Worm (Caenorhabditis elegans): ENCODE results near the gene cft-1.

Gene cft-1

ce11 chrV:5538500-5538899 is at the start of gene cft-1:
cft-1 (plus strand) TSS chrV:5538800.
- TF ChIP-seq hmg-4 (GFP tag; optimal IDR thresholded peaks at IDR 0.05) = no peak
- no peak for TF ChIP-seq hnd-1 (tag; optimal IDR thresholded peaks at IDR 0.05)
- TF ChIP-seq ets-7 (tag; optimal IDR thresholded peaks at IDR 0.05) = no peak
- TF ChIP-seq tra-4 (tag; optimal IDR thresholded peaks at IDR 0.05) = no peak
- no peak for TF ChIP-seq flt-1 (GFP tag; IDR thresholded peaks at IDR 0.05)
- no peak for TF ChIP-seq scrt-1 (GFP tag; IDR thresholded peaks at IDR 0.05)
- TF ChIP-seq ceh-13 (GFP tag; optimal IDR thresholded peaks at IDR 0.05) = no peak
- no peak for TF ChIP-seq tbx-11 (GFP tag; IDR thresholded peaks at IDR 0.05)

DNA sequence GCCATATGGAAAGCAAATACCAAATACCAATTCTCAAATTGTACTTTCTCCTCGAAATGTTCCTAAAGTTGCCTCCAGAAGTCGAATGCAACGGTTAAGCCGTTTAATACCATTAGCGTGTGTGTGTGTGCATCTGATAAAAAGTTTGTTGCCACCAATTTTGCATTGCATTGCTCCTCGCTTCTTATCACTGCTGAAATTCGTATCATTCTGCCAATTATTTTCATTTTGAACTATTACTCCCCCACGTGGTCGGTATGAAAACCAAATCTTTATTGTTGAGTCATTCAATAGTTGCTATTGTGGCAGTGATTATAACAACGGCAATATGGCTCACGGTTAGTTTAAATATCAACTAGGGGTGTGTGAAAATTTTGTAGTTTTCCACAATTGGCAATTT is 48.4 kb upstream of the cft-1 start, which contains the start of gene T05C3.6:
T05C3.6 (plus strand) TSS at position 241 of the 400 bp plus-strand sequence.
- TF ChIP-seq hmbx-1 (tag; optimal IDR thresholded peaks at IDR 0.05) (no peak), pes-1 (GFP tag; IDR thresholded peaks at IDR 0.05) (no peak)

- TF ChIP-seq ama-1 (optimal IDR thresholded peaks at IDR 0.05) (no peak), hmbx-1 (tag; optimal IDR thresholded peaks at IDR 0.05) (no peak), F13C5.2 (tag; optimal IDR thresholded peaks at IDR 0.05) (no peak), flt-1 (GFP tag; IDR thresholded peaks at IDR 0.05) (no peak), tbx-37 (GFP tag; conservative IDR thresholded peaks at IDR 0.05) (no peak), aly-1 (tag; optimal IDR thresholded peaks at IDR 0.05) (no peak), ceh-36 (tag; optimal IDR thresholded peaks at IDR 0.05) (no peak), tbx-11 (GFP tag; IDR thresholded peaks at IDR 0.05) (no peak), B0310.2 (tag; optimal IDR thresholded peaks at IDR 0.05) (no peak), pes-1 (GFP tag; IDR thresholded peaks at IDR 0.05) (no peak)
Measured at ce11 chrV:5493447-5493846, 45.2 kb upstream of the cft-1 start, which contains the start of gene T05C3.2. T05C3.2 (plus strand) TSS chrV:5493747.

- TF ChIP-seq sea-1 (GFP tag; conservative IDR thresholded peaks at IDR 0.05) (no peak), F13C5.2 (tag; optimal IDR thresholded peaks at IDR 0.05) (no peak), B0310.2 (tag; optimal IDR thresholded peaks at IDR 0.05) (no peak), ets-7 (tag; optimal IDR thresholded peaks at IDR 0.05) (no peak), tbx-11 (GFP tag; IDR thresholded peaks at IDR 0.05) (no peak), ama-1 (optimal IDR thresholded peaks at IDR 0.05) (no peak), tbx-37 (GFP tag; conservative IDR thresholded peaks at IDR 0.05) (no peak), hnd-1 (tag; optimal IDR thresholded peaks at IDR 0.05) (no peak), pes-1 (GFP tag; IDR thresholded peaks at IDR 0.05) (no peak), tra-4 (tag; optimal IDR thresholded peaks at IDR 0.05) (no peak), hmbx-1 (tag; optimal IDR thresholded peaks at IDR 0.05) (no peak), hmg-4 (GFP tag; optimal IDR thresholded peaks at IDR 0.05) (no peak), aly-1 (tag; optimal IDR thresholded peaks at IDR 0.05) (no peak), flt-1 (GFP tag; IDR thresholded peaks at IDR 0.05) (no peak), ceh-36 (tag; optimal IDR thresholded peaks at IDR 0.05) (no peak), scrt-1 (GFP tag; IDR thresholded peaks at IDR 0.05) (no peak), ceh-13 (GFP tag; optimal IDR thresholded peaks at IDR 0.05) (no peak)
Measured at ce11 chrV:5499475-5499874, 39.1 kb upstream of the cft-1 start.

DNA sequence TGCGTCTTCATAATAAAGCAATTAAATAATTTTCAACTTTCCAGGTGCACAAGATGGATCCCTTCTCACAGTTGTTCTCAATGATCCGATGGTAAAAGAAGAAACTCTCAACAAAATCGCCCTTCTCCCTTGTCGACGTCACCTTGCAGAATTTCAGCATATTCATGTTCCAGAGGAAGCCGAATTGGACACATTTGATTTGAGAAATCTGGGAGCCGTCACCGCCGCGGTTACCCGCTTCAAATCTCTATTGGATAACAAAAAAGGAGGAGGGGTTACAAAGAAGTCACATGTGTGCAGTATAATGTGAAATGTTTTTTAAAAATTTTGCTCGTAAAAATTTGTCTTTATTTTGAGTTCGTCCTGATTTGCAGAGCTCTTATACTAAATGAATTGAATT is 35.9 kb upstream of the cft-1 start:
- TF ChIP-seq ceh-13 (GFP tag; optimal IDR thresholded peaks at IDR 0.05) (no peak), hnd-1 (tag; optimal IDR thresholded peaks at IDR 0.05) (no peak)

- no peak for TF ChIP-seq ceh-13 (GFP tag; optimal IDR thresholded peaks at IDR 0.05)
- TF ChIP-seq scrt-1 (GFP tag; IDR thresholded peaks at IDR 0.05) = no peak
- no peak for TF ChIP-seq ets-7 (tag; optimal IDR thresholded peaks at IDR 0.05)
- no peak for TF ChIP-seq hmbx-1 (tag; optimal IDR thresholded peaks at IDR 0.05)
- TF ChIP-seq F13C5.2 (tag; optimal IDR thresholded peaks at IDR 0.05) = no peak
- TF ChIP-seq tbx-11 (GFP tag; IDR thresholded peaks at IDR 0.05) = no peak
- TF ChIP-seq tbx-37 (GFP tag; conservative IDR thresholded peaks at IDR 0.05) = no peak
- no peak for TF ChIP-seq flt-1 (GFP tag; IDR thresholded peaks at IDR 0.05)
- TF ChIP-seq hmg-4 (GFP tag; optimal IDR thresholded peaks at IDR 0.05) = no peak
- no peak for TF ChIP-seq ceh-36 (tag; optimal IDR thresholded peaks at IDR 0.05)
- TF ChIP-seq aly-1 (tag; optimal IDR thresholded peaks at IDR 0.05) = no peak
- no peak for TF ChIP-seq hnd-1 (tag; optimal IDR thresholded peaks at IDR 0.05)
- no peak for TF ChIP-seq tra-4 (tag; optimal IDR thresholded peaks at IDR 0.05)
- no peak for TF ChIP-seq B0310.2 (tag; optimal IDR thresholded peaks at IDR 0.05)
- no peak for TF ChIP-seq ama-1 (optimal IDR thresholded peaks at IDR 0.05)
- TF ChIP-seq pes-1 (GFP tag; IDR thresholded peaks at IDR 0.05) = no peak
- TF ChIP-seq sea-1 (GFP tag; conservative IDR thresholded peaks at IDR 0.05) = no peak
Measured at ce11 chrV:5504295-5504694, 34.3 kb upstream of the cft-1 start.

DNA sequence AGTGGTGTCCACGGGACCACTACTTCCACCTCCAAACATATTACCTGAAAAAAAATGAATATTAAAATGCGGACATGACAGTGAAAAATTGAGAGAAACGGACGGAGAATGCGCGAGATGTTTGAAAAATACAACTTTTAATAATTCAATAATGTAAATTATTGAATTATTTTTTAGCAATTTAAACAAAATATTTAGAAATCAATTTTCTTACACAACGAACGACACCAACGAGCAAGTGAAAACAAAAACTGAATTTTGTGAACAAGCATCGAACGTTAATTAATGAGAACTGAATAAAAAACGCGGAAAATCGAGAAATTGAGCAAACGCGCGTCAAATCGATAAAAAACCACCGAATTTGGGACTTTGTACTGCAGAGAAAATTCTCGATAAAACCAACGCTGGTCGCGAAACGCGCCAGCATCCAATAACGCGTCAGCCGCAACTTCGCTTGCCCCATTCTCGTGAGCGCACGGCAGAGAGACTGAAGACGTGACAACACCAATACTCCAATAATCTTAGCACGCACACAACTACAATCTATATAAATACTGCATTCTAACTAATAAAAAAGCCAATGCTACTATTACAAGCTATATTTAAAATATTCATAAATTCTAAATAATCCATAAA is 33.7 kb upstream of the cft-1 start, which contains the start of the genes dnj-19 and nhr-47:
dnj-19 (minus strand) TSS at position 51 of the 636 bp plus-strand sequence.
nhr-47 (plus strand) TSS at position 447 of the 636 bp plus-strand sequence.
- TF ChIP-seq sea-1 (GFP tag; conservative IDR thresholded peaks at IDR 0.05) = 0 out of 2 replicates have a peak, but pooled peaks have one; percentile 9
- no peak for TF ChIP-seq B0310.2 (tag; optimal IDR thresholded peaks at IDR 0.05)
- peak; percentile 66; the same call in 1 of the 2 replicates for TF ChIP-seq tbx-37 (GFP tag; conservative IDR thresholded peaks at IDR 0.05)
- peak; percentile 47; the same call in 1 of the 2 replicates for TF ChIP-seq tbx-11 (GFP tag; IDR thresholded peaks at IDR 0.05)
- TF ChIP-seq flt-1 (GFP tag; IDR thresholded peaks at IDR 0.05) = peak; percentile 49; the same call in 1 of the 2 replicates
- peak; percentile 67 for TF ChIP-seq hmg-4 (GFP tag; optimal IDR thresholded peaks at IDR 0.05)
- no peak for TF ChIP-seq hmbx-1 (tag; optimal IDR thresholded peaks at IDR 0.05)
- peak; percentile 78 for TF ChIP-seq F13C5.2 (tag; optimal IDR thresholded peaks at IDR 0.05)
- no peak for TF ChIP-seq hnd-1 (tag; optimal IDR thresholded peaks at IDR 0.05)
- peak; percentile 15 for TF ChIP-seq ceh-36 (tag; optimal IDR thresholded peaks at IDR 0.05)
- TF ChIP-seq ama-1 (optimal IDR thresholded peaks at IDR 0.05) = no peak
- TF ChIP-seq scrt-1 (GFP tag; IDR thresholded peaks at IDR 0.05) = 0 out of 2 replicates have a peak, but pooled peaks have one; percentile 34
- TF ChIP-seq aly-1 (tag; optimal IDR thresholded peaks at IDR 0.05) = no peak
- TF ChIP-seq tra-4 (tag; optimal IDR thresholded peaks at IDR 0.05) = peak; percentile 9
- TF ChIP-seq pes-1 (GFP tag; IDR thresholded peaks at IDR 0.05) = peak; percentile 67
- no peak for TF ChIP-seq ets-7 (tag; optimal IDR thresholded peaks at IDR 0.05)
- no peak for TF ChIP-seq ceh-13 (GFP tag; optimal IDR thresholded peaks at IDR 0.05)
